Fruit fly (Drosophila melanogaster) whole organism, wandering third instar larva: ENCODE measurements around the gene CG45089.

ENCODE experiments used
- Abd-B ChIP-seq: fragments of >200 bp; optimal IDR thresholded peaks from 2 replicates; lab custom pipeline; 2017; ENCODE audit warnings: missing biosample characterization, missing genetic modification characterization
- CG32264 ChIP-seq: fragments of 200-800 bp; sonication (Bioruptor generic); optimal IDR thresholded peaks from 2 replicates; lab custom pipeline; 2016; ENCODE audit warnings: missing biosample characterization, missing genetic modification characterization
- CG9705 ChIP-seq: fragments of 200-800 bp; sonication (Bioruptor generic); optimal IDR thresholded peaks from 2 replicates; lab custom pipeline; 2018; ENCODE audit warnings: missing biosample characterization, mild to moderate bottlenecking, missing genetic modification characterization
- CrebA ChIP-seq: fragments of 200-800 bp; sonication (Bioruptor generic); optimal IDR thresholded peaks from 2 replicates; lab custom pipeline; 2016; ENCODE audit warnings: missing biosample characterization, mild to moderate bottlenecking, missing genetic modification characterization, borderline replicate concordance
- Dfd ChIP-seq: fragments of >200 bp; optimal IDR thresholded peaks from 2 replicates; lab custom pipeline; 2017; ENCODE audit warnings: missing biosample characterization, missing genetic modification characterization
- Dif ChIP-seq: fragments of 200-275, 200-300 bp; sonication (Bioruptor generic); optimal IDR thresholded peaks from 2 replicates; lab custom pipeline; 2018; ENCODE audit warnings: missing biosample characterization, missing genetic modification characterization; ENCODE audit not compliant: partially characterized antibody
- HLH106 ChIP-seq: fragments of 200-800 bp; optimal IDR thresholded peaks from 3 replicates; lab custom pipeline; 2019; ENCODE audit warnings: missing biosample characterization, mild to moderate bottlenecking, missing genetic modification characterization, moderate library complexity
- Hnf4 ChIP-seq: fragments of 200-800 bp; sonication (Bioruptor generic); optimal IDR thresholded peaks from 2 replicates; lab custom pipeline; 2016; ENCODE audit warnings: missing biosample characterization, mild to moderate bottlenecking, missing genetic modification characterization
- Hr78 ChIP-seq: fragments of >200 bp; optimal IDR thresholded peaks from 2 replicates; lab custom pipeline; 2017; ENCODE audit warnings: missing biosample characterization, missing genetic modification characterization
- Hr83 ChIP-seq: fragments of 200-300 bp; sonication (Bioruptor generic); optimal IDR thresholded peaks from 2 replicates; lab custom pipeline; 2016; ENCODE audit warnings: missing biosample characterization, mild to moderate bottlenecking, missing genetic modification characterization, moderate library complexity; ENCODE audit not compliant: poor library complexity, severe bottlenecking
- Jra ChIP-seq: sonication (Bioruptor generic); optimal IDR thresholded peaks from 2 replicates; lab custom pipeline; 2016; ENCODE audit warnings: missing biosample characterization, missing genetic modification characterization
- Mio ChIP-seq: sonication (Bioruptor generic); optimal IDR thresholded peaks from 2 replicates; lab custom pipeline; 2016; ENCODE audit warnings: missing biosample characterization, missing genetic modification characterization
- Myc ChIP-seq: fragments of >200 bp; optimal IDR thresholded peaks from 2 replicates; lab custom pipeline; 2017
- N ChIP-seq: fragments of >200 bp; optimal IDR thresholded peaks from 2 replicates; lab custom pipeline; 2018; ENCODE audit warnings: missing biosample characterization, missing external identifiers, missing genetic modification characterization
- OdsH ChIP-seq: fragments of 200-800 bp; sonication (Bioruptor generic); optimal IDR thresholded peaks from 2 replicates; lab custom pipeline; 2016; ENCODE audit warnings: missing biosample characterization, mild to moderate bottlenecking, missing genetic modification characterization
- Rel ChIP-seq, 2 experiments: fragments of 200-800 bp; sonication (Bioruptor generic) in 1 of 2; optimal IDR thresholded peaks; 2 replicates in 1 of 2; 3 replicates in 1 of 2; lab custom pipeline; 2016 to 2019; ENCODE audit warnings: mild to moderate bottlenecking in 2 of 2, missing biosample characterization in 2 of 2, missing genetic modification characterization in 2 of 2, moderate library complexity in 1 of 2
- Sp1 ChIP-seq: fragments of 200-800 bp; sonication (Bioruptor generic); optimal IDR thresholded peaks from 3 replicates; lab custom pipeline; 2019; ENCODE audit warnings: missing biosample characterization, mild to moderate bottlenecking, missing genetic modification characterization, moderate library complexity
- Vsx2 ChIP-seq: fragments of 200-300, 225-300 bp; sonication (Bioruptor generic); optimal IDR thresholded peaks from 2 replicates; lab custom pipeline; 2018; ENCODE audit warnings: missing biosample characterization, missing genetic modification characterization; ENCODE audit not compliant: partially characterized antibody
- br ChIP-seq: fragments of 200-800 bp; sonication (Bioruptor generic); optimal IDR thresholded peaks from 2 replicates; lab custom pipeline; 2016; ENCODE audit warnings: missing biosample characterization, missing genetic modification characterization
- brk ChIP-seq: fragments of 200-800 bp; sonication (Bioruptor generic); optimal IDR thresholded peaks from 2 replicates; lab custom pipeline; 2016; ENCODE audit warnings: missing biosample characterization, mild to moderate bottlenecking, missing genetic modification characterization
- dl ChIP-seq, 2 experiments: fragments of 175-275, 200-275 bp in 1 of 2; fragments of 200-275 bp in 1 of 2; sonication (Bioruptor generic); optimal IDR thresholded peaks; lab custom pipeline; 2018; ENCODE audit warnings: mild to moderate bottlenecking in 2 of 2, missing biosample characterization in 2 of 2, missing genetic modification characterization in 2 of 2, moderate library complexity in 2 of 2; ENCODE audit not compliant: partially characterized antibody in 2 of 2, insufficient read depth in 1 of 2
- dmrt93B ChIP-seq: fragments of 200-800 bp; sonication (Bioruptor generic); optimal IDR thresholded peaks from 2 replicates; lab custom pipeline; 2018; ENCODE audit warnings: missing biosample characterization, mild to moderate bottlenecking, missing genetic modification characterization
- dsf ChIP-seq: sonication (Bioruptor generic); optimal IDR thresholded peaks from 2 replicates; lab custom pipeline; 2016; ENCODE audit warnings: missing biosample characterization, missing genetic modification characterization, borderline replicate concordance
- ey ChIP-seq: fragments of 200-800 bp; sonication (Bioruptor generic); optimal IDR thresholded peaks from 2 replicates; lab custom pipeline; 2016; ENCODE audit warnings: missing biosample characterization, missing genetic modification characterization
- foxo ChIP-seq, 2 experiments: fragments of 200-800 bp; sonication (Bioruptor generic); optimal IDR thresholded peaks; 2 replicates in 1 of 2; 3 replicates in 1 of 2; lab custom pipeline; 2016 to 2017; ENCODE audit warnings: missing biosample characterization in 2 of 2, missing genetic modification characterization in 2 of 2
- fru ChIP-seq: fragments of 200-800 bp; sonication (Bioruptor generic); optimal IDR thresholded peaks from 3 replicates; lab custom pipeline; 2016; ENCODE audit warnings: missing biosample characterization, mild to moderate bottlenecking, missing genetic modification characterization
- h ChIP-seq: fragments of 200-800 bp; sonication (Bioruptor generic); optimal IDR thresholded peaks from 3 replicates; lab custom pipeline; 2016; ENCODE audit warnings: missing biosample characterization, mild to moderate bottlenecking, missing genetic modification characterization
- jim ChIP-seq: fragments of 175-275, 200-325 bp; sonication (Bioruptor generic); optimal IDR thresholded peaks from 2 replicates; lab custom pipeline; 2016; ENCODE audit warnings: missing biosample characterization, mild to moderate bottlenecking, missing genetic modification characterization
- lola ChIP-seq: fragments of >200 bp; optimal IDR thresholded peaks from 2 replicates; lab custom pipeline; 2017; ENCODE audit warnings: missing biosample characterization, missing genetic modification characterization
- pan ChIP-seq: fragments of >200 bp; optimal IDR thresholded peaks from 2 replicates; lab custom pipeline; 2017
- rgr ChIP-seq: fragments of 200-800 bp; sonication (Bioruptor generic); optimal IDR thresholded peaks from 3 replicates; lab custom pipeline; 2016; ENCODE audit warnings: missing biosample characterization, mild to moderate bottlenecking, missing genetic modification characterization
- sv ChIP-seq: fragments of 200-800 bp; sonication (Bioruptor generic); optimal IDR thresholded peaks from 3 replicates; lab custom pipeline; 2016; ENCODE audit warnings: missing biosample characterization, missing genetic modification characterization
- usp ChIP-seq: fragments of >200 bp; optimal IDR thresholded peaks from 2 replicates; lab custom pipeline; 2017; ENCODE audit warnings: missing biosample characterization, missing genetic modification characterization
- woc ChIP-seq: sonication (Bioruptor generic); optimal IDR thresholded peaks from 2 replicates; lab custom pipeline; 2016; ENCODE audit warnings: missing biosample characterization, mild to moderate bottlenecking, missing genetic modification characterization

The CG45089 gene

DNA sequence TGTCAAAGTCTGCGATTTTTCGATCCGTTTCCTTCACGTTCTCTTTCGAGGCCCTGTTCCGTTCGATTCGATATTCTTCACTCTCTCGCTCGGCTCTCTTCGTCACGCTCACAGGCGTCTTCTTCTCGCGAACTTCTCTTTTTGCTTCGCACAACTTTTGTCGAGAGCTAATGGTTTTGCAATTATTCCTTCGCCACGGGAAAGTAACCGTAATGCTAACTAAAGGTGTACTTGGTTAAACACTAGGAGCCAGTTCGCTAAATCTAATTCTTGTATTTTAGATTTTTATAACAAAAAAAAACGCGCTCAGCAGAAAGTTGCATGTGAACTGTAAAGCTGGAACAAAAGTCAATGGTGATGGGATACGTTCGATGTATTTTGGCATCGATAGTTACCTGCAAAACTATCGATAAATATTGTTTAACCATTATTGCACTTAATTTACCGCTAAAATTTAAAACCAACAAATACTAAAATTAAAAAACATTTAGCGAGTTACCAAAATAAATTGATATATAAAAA lies 37.5 kb upstream of the CG45089 start, which contains the start of gene mahe:
TSS of gene mahe (minus strand) at position 355 of the 522 bp plus-strand sequence.
- TF ChIP-seq dl (GFP tag; optimal IDR thresholded peaks at IDR 0.05; lab: Kevin White, UChicago; ENCODE audit: insufficient read depth in 1 of 2, partially characterized antibody in 2 of 2) (peak; percentile 7 to 47), Mio (peak; percentile 7), rgr (peak; percentile 4), pan (lab: Kevin White, UChicago) (no peak), Sp1 (peak; percentile 8), brk (GFP tag; lab: Kevin White, UChicago) (peak; percentile 34), foxo (GFP tag; optimal IDR thresholded peaks at IDR 0.05; lab: Kevin White, UChicago) (no peak), h (peak; percentile 7), Dif (GFP tag; lab: Kevin White, UChicago) (peak; percentile 54)

DNA sequence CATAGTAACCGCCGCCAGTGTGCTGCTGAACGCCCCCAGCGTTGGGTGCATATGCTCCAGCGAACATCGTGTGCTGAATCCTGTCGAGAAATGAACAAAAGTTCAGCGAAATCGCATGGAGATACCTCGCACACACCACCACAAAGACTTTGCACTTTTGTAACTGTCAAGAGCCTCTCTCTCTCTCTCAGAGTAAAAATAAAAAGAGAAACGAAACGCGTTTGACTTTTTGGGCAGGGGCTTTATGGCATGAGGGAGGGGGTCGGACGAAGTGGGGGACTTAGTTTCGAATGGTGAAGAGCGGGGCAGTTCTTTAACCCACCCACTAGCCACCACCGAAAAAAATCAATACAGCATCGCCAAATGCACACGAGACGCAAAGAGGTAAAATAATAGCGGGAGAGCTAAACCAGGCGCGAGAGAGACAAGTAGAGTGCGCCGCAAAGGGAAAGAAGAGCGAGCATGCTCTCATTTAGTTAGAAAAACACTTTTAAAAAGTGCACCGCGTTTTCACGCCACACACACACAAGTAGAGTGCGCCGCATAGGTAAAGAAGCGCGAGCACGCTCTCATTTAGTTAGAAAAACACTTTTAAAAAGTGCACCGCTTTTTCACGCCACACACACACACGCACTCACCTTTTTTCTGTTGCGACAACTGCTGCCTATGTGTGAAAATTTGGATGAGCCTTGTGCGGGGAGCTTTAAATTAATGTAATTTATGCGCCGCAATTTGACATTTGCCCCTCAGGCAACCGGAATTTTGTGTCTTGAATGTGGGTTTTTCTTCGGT lies 36.8 kb upstream of the CG45089 start:
- TF ChIP-seq sv (GFP tag; lab: Kevin White, UChicago) (no peak), dl (GFP tag; optimal IDR thresholded peaks at IDR 0.05; lab: Kevin White, UChicago; ENCODE audit: insufficient read depth in 1 of 2, partially characterized antibody in 2 of 2) (peak; percentile 10 to 64), Dif (GFP tag; lab: Kevin White, UChicago) (peak; percentile 47), Hnf4 (peak; percentile 2), br (GFP tag; lab: Kevin White, UChicago) (no peak), dsf (GFP tag; lab: Kevin White, UChicago) (no peak)
- TF ChIP-seq, all 38 proteins: peak for 3

DNA sequence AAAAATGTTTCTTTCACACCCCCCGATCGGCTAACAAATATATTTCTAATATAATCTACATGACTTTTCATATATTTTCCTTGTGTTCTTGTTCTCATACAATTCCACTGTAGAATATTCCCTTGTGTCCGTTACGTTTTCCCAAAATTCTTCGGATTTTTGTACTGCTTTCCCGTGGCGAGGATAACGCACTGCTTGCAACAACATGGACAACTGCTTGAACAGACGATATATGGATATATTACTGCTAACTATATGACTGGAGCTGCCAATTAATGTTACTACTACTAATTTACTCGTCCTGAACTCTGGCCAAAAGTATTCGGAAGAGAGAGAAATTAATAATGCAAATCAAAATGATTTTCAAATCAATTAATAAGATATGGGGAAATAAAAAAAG lies 31.3 kb upstream of the CG45089 start:
- no peak for TF ChIP-seq pan (lab: Kevin White, UChicago)
- no peak for TF ChIP-seq HLH106 (tag; lab: Kevin White, UChicago)
- TF ChIP-seq brk (GFP tag; lab: Kevin White, UChicago) = no peak
- no peak for TF ChIP-seq jim (GFP tag; lab: Kevin White, UChicago)
- TF ChIP-seq Hnf4 = no peak
- no peak for TF ChIP-seq Rel (GFP tag; optimal IDR thresholded peaks at IDR 0.05; lab: Kevin White, UChicago)
- no peak for TF ChIP-seq Rel (tag; optimal IDR thresholded peaks at IDR 0.05; lab: Kevin White, UChicago)
- no peak for TF ChIP-seq dsf (GFP tag; lab: Kevin White, UChicago)
- TF ChIP-seq Vsx2 = no peak
- TF ChIP-seq woc (GFP tag; lab: Kevin White, UChicago) = no peak
- no peak for TF ChIP-seq br (GFP tag; lab: Kevin White, UChicago)
- TF ChIP-seq Jra (GFP tag; lab: Kevin White, UChicago) = no peak
- TF ChIP-seq Dfd (GFP tag; lab: Kevin White, UChicago) = no peak
- no peak for TF ChIP-seq CG32264 (GFP tag; lab: Kevin White, UChicago)
- TF ChIP-seq sv (GFP tag; lab: Kevin White, UChicago) = no peak
- TF ChIP-seq CrebA (GFP tag; lab: Kevin White, UChicago) = no peak
- TF ChIP-seq dmrt93B (GFP tag; lab: Kevin White, UChicago) = no peak
- TF ChIP-seq Mio = no peak

DNA sequence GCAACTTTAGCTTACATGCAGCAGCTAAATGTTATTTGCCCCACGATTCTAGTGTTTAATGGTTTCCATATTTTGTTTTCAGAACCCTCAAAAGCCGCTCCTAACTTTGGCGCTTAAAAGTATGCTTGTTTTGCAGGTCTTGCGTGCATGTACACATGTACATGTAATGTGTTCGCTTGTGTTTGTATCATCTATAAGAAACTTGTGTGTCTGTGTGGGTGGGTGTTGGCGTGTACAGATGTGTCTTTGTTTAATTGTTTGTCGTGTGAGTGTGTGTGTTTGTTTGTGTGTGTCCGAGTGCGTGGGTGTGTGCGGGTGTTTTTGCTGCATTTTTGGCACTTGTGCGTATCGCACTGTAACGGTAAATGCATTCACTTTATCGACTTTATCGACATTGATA lies 29.5 kb upstream of the CG45089 start:
- no peak for TF ChIP-seq CG9705 (GFP tag; lab: Kevin White, UChicago)
- TF ChIP-seq N (GFP tag; lab: Kevin White, UChicago) = peak; percentile 56

DNA sequence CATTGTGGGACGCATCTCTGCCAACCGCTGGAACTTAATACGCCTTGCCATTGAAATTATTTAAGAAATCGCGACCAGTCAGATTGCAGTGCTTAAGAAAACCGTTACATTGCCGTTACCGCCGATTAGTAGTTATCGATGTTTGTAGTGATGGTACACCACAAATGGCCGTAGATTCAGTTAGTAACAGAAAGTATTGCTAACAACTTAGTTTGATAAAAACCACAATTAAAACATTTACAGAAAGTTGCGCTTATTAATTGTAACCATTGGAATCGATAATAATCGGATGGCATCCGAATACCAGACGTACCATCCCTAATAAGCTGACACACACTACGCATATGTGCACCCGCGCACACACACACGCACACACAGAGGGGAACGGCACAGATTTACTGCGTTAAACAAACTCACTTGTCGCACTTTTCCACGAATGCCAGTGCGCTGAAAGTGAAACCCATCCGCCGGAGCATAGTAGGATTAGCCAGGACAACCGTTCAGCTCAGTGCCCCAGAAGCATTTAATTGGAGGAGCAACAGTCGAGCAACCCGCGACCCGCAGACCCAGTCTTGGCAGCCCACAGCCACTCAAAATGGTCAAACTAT lies 26.6 kb upstream of the CG45089 start, which contains the start of the genes hdm and Ykt6:
TSS of gene hdm (minus strand) at position 51 of the 608 bp plus-strand sequence.
TSS of gene Ykt6 (plus strand) at position 329 of the 608 bp plus-strand sequence.
- TF ChIP-seq Hr83 (GFP tag; lab: Kevin White, UChicago) (no peak), dmrt93B (GFP tag; lab: Kevin White, UChicago) (no peak), Rel (GFP tag; optimal IDR thresholded peaks at IDR 0.05; lab: Kevin White, UChicago) (no peak), Rel (tag; optimal IDR thresholded peaks at IDR 0.05; lab: Kevin White, UChicago) (peak; percentile 48), lola (GFP tag; lab: Kevin White, UChicago) (no peak), Vsx2 (no peak), CG9705 (GFP tag; lab: Kevin White, UChicago) (peak; percentile 62), Sp1 (no peak), fru (GFP tag; lab: Kevin White, UChicago) (peak; percentile 85), Dfd (GFP tag; lab: Kevin White, UChicago) (no peak), HLH106 (tag; lab: Kevin White, UChicago) (peak; percentile 76), usp (GFP tag; lab: Kevin White, UChicago) (no peak), sv (GFP tag; lab: Kevin White, UChicago) (peak; percentile 67), CrebA (GFP tag; lab: Kevin White, UChicago) (no peak), Mio (peak; percentile 3), foxo (GFP tag; optimal IDR thresholded peaks at IDR 0.05; lab: Kevin White, UChicago) (peak in 1 of 2 experiments; percentile 87), dsf (GFP tag; lab: Kevin White, UChicago) (no peak), rgr (peak; percentile 81), Myc (lab: Kevin White, UChicago) (no peak), Abd-B (GFP tag; lab: Kevin White, UChicago) (no peak), Hr78 (GFP tag; lab: Kevin White, UChicago) (no peak), woc (GFP tag; lab: Kevin White, UChicago) (no peak), ey (peak; percentile 77), pan (lab: Kevin White, UChicago) (no peak), h (peak; percentile 86), CG32264 (GFP tag; lab: Kevin White, UChicago) (peak; percentile 28), Hnf4 (peak; percentile 92), OdsH (GFP tag; lab: Kevin White, UChicago) (peak; percentile 70)
